Fruit fly (Drosophila melanogaster) whole organism: ENCODE measurements around the gene CG5541.

Experiments used
- pan ChIP-seq: fragments of >200 bp; optimal IDR thresholded peaks from 2 replicates; lab custom pipeline; 2017
- psq ChIP-seq: fragments of >200 bp; optimal IDR thresholded peaks from 2 replicates; lab custom pipeline; 2017

dm6 chrX:15043013-15043699 is 767 bp upstream of the CG5541 start:
- no peak for TF ChIP-seq pan (lab: Kevin White, UChicago)
- TF ChIP-seq psq = no peak
